Worm (Caenorhabditis elegans) whole organism, midembryonic: ENCODE results near the gene Y55F3BR.6.
A peak's percentile ranks its signal among the peaks of the same experiment; 100 is the strongest.

Source experiments
- T22C8.4 ChIP-seq: fragments of 200-800 bp; sonication (Bioruptor generic); IDR thresholded peaks from 2 replicates; pipeline ENCODE4 v1.3.6; 2022; ENCODE audit warnings: missing genetic modification characterization, missing compliant biosample characterization
- cog-1 ChIP-seq: sonication (generic microtip); optimal IDR thresholded peaks from 2 replicates; lab custom pipeline; 2016; ENCODE audit warnings: missing genetic modification characterization, missing compliant biosample characterization
- flt-1 ChIP-seq: fragments of 200-800 bp; sonication (Bioruptor generic); IDR thresholded peaks from 2 replicates; pipeline ENCODE4 v1.3.6; 2022; ENCODE audit warnings: missing genetic modification characterization, missing compliant biosample characterization
- klf-2 ChIP-seq: fragments of 200-800 bp; sonication (Bioruptor generic); conservative IDR thresholded peaks from 2 replicates; pipeline ENCODE4 v1.3.6; 2022; ENCODE audit warnings: missing genetic modification reagents, missing genetic modification characterization, missing compliant biosample characterization
- med-1 ChIP-seq: sonication (generic microtip); optimal IDR thresholded peaks from 2 replicates; lab custom pipeline; 2017; ENCODE audit warnings: missing genetic modification characterization, mild to moderate bottlenecking, missing compliant biosample characterization, antibody characterized with exemption, missing genetic modification reagents; ENCODE audit not compliant: insufficient read depth
- ref-1 ChIP-seq: fragments of 200-800 bp; sonication (Bioruptor generic); conservative IDR thresholded peaks from 2 replicates; pipeline ENCODE4 v1.3.6; 2022; ENCODE audit warnings: missing genetic modification reagents, missing genetic modification characterization, missing compliant biosample characterization
- tab-1 ChIP-seq: fragments of 200-800 bp; sonication (Bioruptor generic); IDR thresholded peaks from 2 replicates; pipeline ENCODE4 v1.3.6; 2022; ENCODE audit warnings: missing genetic modification characterization, missing compliant biosample characterization
- ztf-23 ChIP-seq: fragments of 200-800 bp; sonication (Bioruptor generic); IDR thresholded peaks from 2 replicates; pipeline ENCODE4 v1.3.6; 2022; ENCODE audit warnings: missing genetic modification reagents, missing genetic modification characterization, missing compliant biosample characterization
- ztf-29 ChIP-seq: fragments of 200-800 bp; sonication (Bioruptor generic); IDR thresholded peaks from 2 replicates; pipeline ENCODE4 v1.3.6; 2022; ENCODE audit warnings: missing genetic modification reagents, missing genetic modification characterization, missing compliant biosample characterization

Y55F3BR.6 gene

ce11 chrIV:829107-829506 lies 12.8 kb downstream of the Y55F3BR.6 start:
- no peak for TF ChIP-seq ztf-23 (GFP tag; lab: Robert Waterston, UW)
- no peak for TF ChIP-seq cog-1 (tag; lab: Kevin White, UChicago)
- TF ChIP-seq klf-2, result no peak
- TF ChIP-seq med-1 (GFP tag; lab: Kevin White, UChicago), result no peak
- no peak for TF ChIP-seq flt-1 (GFP tag; lab: Robert Waterston, UW)
- TF ChIP-seq tab-1 (GFP tag; lab: Robert Waterston, UW), result no peak
- TF ChIP-seq ref-1 (GFP tag; lab: Robert Waterston, UW), result no peak
- TF ChIP-seq ztf-29 (GFP tag; lab: Robert Waterston, UW), result no peak
- no peak for TF ChIP-seq T22C8.4

- peak; percentile 67 for TF ChIP-seq cog-1 (tag; lab: Kevin White, UChicago)
- no peak for TF ChIP-seq ztf-23 (GFP tag; lab: Robert Waterston, UW)
- peak; percentile 54; the same call in 1 of the 2 replicates for TF ChIP-seq ztf-29 (GFP tag; lab: Robert Waterston, UW)
These were observed 13.5 kb downstream of the Y55F3BR.6 start for ce11 chrIV:828427-828826.

- TF ChIP-seq ztf-29 (GFP tag; lab: Robert Waterston, UW) (no peak), T22C8.4 (no peak), ztf-23 (GFP tag; lab: Robert Waterston, UW) (no peak), cog-1 (tag; lab: Kevin White, UChicago) (no peak), tab-1 (GFP tag; lab: Robert Waterston, UW) (no peak), flt-1 (GFP tag; lab: Robert Waterston, UW) (no peak), klf-2 (no peak), ref-1 (GFP tag; lab: Robert Waterston, UW) (no peak), med-1 (GFP tag; lab: Kevin White, UChicago) (no peak)
These were observed 15.8 kb downstream of the Y55F3BR.6 start for ce11 chrIV:826145-826544.

DNA sequence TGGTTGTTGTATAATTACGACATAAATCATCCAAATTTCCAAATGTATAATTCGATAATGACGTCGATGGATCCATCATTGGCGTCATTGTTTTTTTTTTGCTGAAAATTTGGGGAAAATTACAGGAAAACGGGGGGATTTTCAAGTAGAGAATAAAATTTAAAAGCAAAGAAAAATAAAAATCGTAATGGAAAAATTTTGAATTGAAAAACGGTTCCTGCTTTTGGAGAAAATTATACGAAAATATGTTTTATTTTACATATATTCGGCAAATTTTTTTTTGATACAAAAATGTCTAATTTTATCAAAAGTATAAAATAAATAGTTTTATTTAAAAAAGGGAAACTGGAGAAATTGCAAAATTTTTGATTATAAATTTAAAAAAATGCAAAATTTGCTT lies 17.1 kb downstream of the Y55F3BR.6 start, which contains the start of gene zipt-15:
Gene zipt-15 (minus strand): TSS at position 101 of the 400 bp plus-strand sequence.
- TF ChIP-seq tab-1 (GFP tag; lab: Robert Waterston, UW) (no peak), flt-1 (GFP tag; lab: Robert Waterston, UW) (no peak), klf-2 (no peak), ref-1 (GFP tag; lab: Robert Waterston, UW) (no peak), T22C8.4 (no peak), ztf-29 (GFP tag; lab: Robert Waterston, UW) (no peak), cog-1 (tag; lab: Kevin White, UChicago) (no peak), med-1 (GFP tag; lab: Kevin White, UChicago) (no peak), ztf-23 (GFP tag; lab: Robert Waterston, UW) (no peak)

DNA sequence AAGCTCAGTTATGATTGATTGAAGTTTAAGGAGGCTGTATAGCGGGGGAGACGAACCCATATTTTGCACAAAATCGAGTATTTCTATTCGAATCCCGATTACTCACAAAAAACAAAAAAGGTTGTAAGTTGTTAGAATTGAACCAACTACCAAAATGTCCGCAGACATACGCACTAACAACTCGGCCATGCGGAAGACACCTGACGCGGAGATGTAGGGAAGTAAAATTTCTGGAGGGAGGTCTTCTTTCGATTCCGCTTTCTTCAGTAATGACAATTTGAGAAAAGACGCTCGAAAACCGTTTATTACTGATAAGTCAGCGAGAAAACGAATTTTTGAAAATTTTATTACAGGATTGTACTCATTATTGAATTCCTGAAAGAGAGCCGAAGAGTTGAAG lies 24.0 kb downstream of the Y55F3BR.6 start:
- TF ChIP-seq cog-1 (tag; lab: Kevin White, UChicago), result no peak
- no peak for TF ChIP-seq T22C8.4
- TF ChIP-seq ztf-29 (GFP tag; lab: Robert Waterston, UW), result no peak
- no peak for TF ChIP-seq flt-1 (GFP tag; lab: Robert Waterston, UW)

ce11 chrIV:813341-813740 lies 28.6 kb downstream of the Y55F3BR.6 start:
- TF ChIP-seq flt-1 (GFP tag; lab: Robert Waterston, UW) (peak; percentile 71; the same call in 1 of the 2 replicates), ztf-23 (GFP tag; lab: Robert Waterston, UW) (peak; percentile 74), klf-2 (peak; percentile 59; the same call in 1 of the 2 replicates), tab-1 (GFP tag; lab: Robert Waterston, UW) (0 out of 2 replicates have a peak, but pooled peaks have one; percentile 65)

DNA sequence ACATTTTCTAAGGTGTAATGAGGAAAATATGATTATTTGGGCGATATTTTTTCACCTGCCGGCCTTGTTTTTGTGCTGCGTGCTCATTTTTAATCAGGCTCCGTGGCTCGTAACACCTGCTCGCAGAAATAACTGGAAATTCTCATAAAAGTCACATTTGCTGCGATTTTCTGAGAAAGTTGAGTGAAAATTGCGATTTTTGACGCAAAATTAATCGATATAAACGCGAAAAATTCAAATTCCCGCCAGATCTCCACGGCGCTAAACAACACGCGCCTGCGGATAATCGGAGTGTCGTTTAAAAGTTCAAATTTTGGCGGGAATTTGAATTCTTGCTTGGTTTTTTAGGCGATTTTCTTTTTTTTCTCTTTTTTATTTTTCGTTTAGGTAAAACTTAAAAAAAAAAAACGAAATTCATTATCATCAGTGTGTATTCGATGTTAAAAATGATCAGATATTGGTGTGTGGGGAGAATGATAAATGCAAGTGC lies 34.9 kb downstream of the Y55F3BR.6 start, which contains the start of gene Y55F3BL.6:
Gene Y55F3BL.6 (minus strand): TSS at position 51 of the 490 bp plus-strand sequence.
- TF ChIP-seq ztf-23 (GFP tag; lab: Robert Waterston, UW), result no peak
- no peak for TF ChIP-seq med-1 (GFP tag; lab: Kevin White, UChicago)
- TF ChIP-seq ref-1 (GFP tag; lab: Robert Waterston, UW), result no peak
- TF ChIP-seq ztf-29 (GFP tag; lab: Robert Waterston, UW), result no peak
- no peak for TF ChIP-seq T22C8.4
- no peak for TF ChIP-seq tab-1 (GFP tag; lab: Robert Waterston, UW)
- no peak for TF ChIP-seq cog-1 (tag; lab: Kevin White, UChicago)
- no peak for TF ChIP-seq klf-2
- TF ChIP-seq flt-1 (GFP tag; lab: Robert Waterston, UW), result no peak

DNA sequence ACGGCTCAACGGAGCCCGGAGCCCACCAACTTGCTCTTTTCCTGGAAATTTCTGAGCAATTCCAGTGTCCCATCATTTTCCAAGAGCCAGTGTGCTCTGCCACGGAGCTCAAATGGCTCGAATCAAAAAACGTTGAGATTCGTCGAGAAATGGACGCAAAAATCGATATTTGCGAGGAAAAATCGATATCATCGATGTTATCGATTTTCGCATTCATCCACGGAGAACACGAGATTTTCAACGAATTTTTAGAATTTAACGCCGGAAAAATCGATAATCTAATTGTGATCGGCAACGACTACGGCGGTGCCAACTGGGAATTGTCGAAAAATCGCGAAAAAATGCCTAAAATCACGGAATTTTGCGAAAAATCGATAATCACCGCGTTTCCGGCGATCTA lies 36.2 kb downstream of the Y55F3BR.6 start:
- TF ChIP-seq T22C8.4 (peak; percentile 59), tab-1 (GFP tag; lab: Robert Waterston, UW) (no peak)

DNA sequence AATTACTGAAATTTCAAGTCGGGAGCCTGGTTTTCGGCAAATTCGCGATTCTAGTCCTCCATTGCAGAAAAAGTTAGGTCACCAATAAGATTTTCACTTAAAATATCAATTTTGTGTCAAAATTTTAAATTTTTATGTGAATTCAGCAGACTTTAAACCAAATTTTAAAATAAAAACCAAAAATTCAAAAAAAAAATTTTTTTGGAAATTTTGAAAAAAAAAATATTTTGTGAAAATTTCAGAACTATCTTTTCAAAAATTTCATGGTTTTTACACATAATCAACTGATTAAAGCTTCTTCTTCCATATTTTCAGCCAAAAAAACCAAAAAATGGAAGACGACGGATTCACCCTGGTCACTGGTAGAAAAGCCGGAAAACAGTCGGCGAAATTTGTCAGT lies 37.1 kb downstream of the Y55F3BR.6 start, which contains the start of gene Y55F3BL.4:
Gene Y55F3BL.4 (plus strand): TSS at position 301 of the 400 bp plus-strand sequence.
- TF ChIP-seq klf-2 (no peak), ztf-23 (GFP tag; lab: Robert Waterston, UW) (no peak), T22C8.4 (no peak), cog-1 (tag; lab: Kevin White, UChicago) (no peak), ztf-29 (GFP tag; lab: Robert Waterston, UW) (no peak), ref-1 (GFP tag; lab: Robert Waterston, UW) (no peak), tab-1 (GFP tag; lab: Robert Waterston, UW) (no peak), flt-1 (GFP tag; lab: Robert Waterston, UW) (no peak), med-1 (GFP tag; lab: Kevin White, UChicago) (no peak)

DNA sequence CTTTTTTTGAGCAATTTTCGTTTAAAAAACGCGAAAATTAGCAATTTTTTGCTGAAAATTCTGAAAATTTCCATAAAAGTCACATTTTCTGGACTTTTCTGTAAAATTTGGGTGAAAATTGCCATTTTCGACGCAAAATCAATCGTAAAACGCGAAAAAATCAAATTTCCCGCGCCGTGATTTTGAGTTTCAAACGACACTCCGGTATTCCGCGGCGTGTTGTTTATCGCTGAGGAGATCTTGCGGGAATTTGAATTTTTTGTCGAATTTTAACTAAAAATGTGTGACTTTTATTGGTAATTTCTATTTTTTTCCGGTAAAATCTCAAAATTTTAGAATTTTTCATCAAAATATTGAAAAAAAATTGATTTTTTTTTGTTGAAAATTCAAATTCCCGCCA lies 40.8 kb downstream of the Y55F3BR.6 start:
- TF ChIP-seq cog-1 (tag; lab: Kevin White, UChicago) (no peak), ztf-29 (GFP tag; lab: Robert Waterston, UW) (no peak), klf-2 (no peak)
